Worm (Caenorhabditis elegans) whole organism, L1 larva: ENCODE data around the gene Y48A6B.8.

Experiments used
- C16A3.4 ChIP-seq: fragments of 150-350 bp; optimal IDR thresholded peaks from 2 replicates; lab custom pipeline; 2014; ENCODE audit warnings: missing biosample characterization, missing genetic modification characterization
- C34B4.2 ChIP-seq: sonication (generic microtip); optimal IDR thresholded peaks from 2 replicates; lab custom pipeline; 2017; ENCODE audit warnings: mild to moderate bottlenecking, missing genetic modification characterization, missing compliant biosample characterization
- F16B12.6 ChIP-seq: fragments of 150-350 bp; optimal IDR thresholded peaks from 2 replicates; lab custom pipeline; 2014; ENCODE audit warnings: missing biosample characterization, missing genetic modification characterization
- Y116A8C.19 ChIP-seq: sonication (generic microtip); optimal IDR thresholded peaks from 2 replicates; lab custom pipeline; 2016; ENCODE audit warnings: missing compliant biosample characterization, missing genetic modification characterization, borderline replicate concordance
- aly-2 ChIP-seq: fragments of 150-350 bp; optimal IDR thresholded peaks from 2 replicates; lab custom pipeline; 2014; ENCODE audit warnings: missing biosample characterization, missing genetic modification characterization
- blmp-1 ChIP-seq: fragments of 150-350 bp; optimal IDR thresholded peaks from 2 replicates; lab custom pipeline; 2014; ENCODE audit warnings: missing biosample characterization, missing genetic modification characterization
- ceh-63 ChIP-seq: fragments of 200-800 bp; sonication (Bioruptor generic); optimal IDR thresholded peaks from 2 replicates; lab custom pipeline; 2018; ENCODE audit warnings: mild to moderate bottlenecking, missing genetic modification characterization, missing compliant biosample characterization
- ceh-88 ChIP-seq: fragments of 200-800 bp; sonication (Bioruptor generic); IDR thresholded peaks from 2 replicates; pipeline ENCODE4 v1.3.6; 2022; ENCODE audit warnings: missing genetic modification characterization, missing compliant biosample characterization
- ceh-90 ChIP-seq: sonication (generic microtip); optimal IDR thresholded peaks from 2 replicates; lab custom pipeline; 2016; ENCODE audit warnings: missing genetic modification characterization, missing compliant biosample characterization
- ces-1 ChIP-seq: fragments of 150-350 bp; optimal IDR thresholded peaks from 2 replicates; lab custom pipeline; 2014; ENCODE audit warnings: missing biosample characterization, missing genetic modification reagents, missing genetic modification characterization
- dpl-1 ChIP-seq, 3 experiments: fragments of 150-350 bp in 2 of 3; sonication (generic microtip) in 1 of 3; optimal IDR thresholded peaks; 2 replicates each; lab custom pipeline; 2014 to 2017; ENCODE audit warnings: missing biosample characterization in 3 of 3, missing genetic modification characterization in 3 of 3, missing genetic modification reagents in 3 of 3
- efl-1 ChIP-seq, 4 experiments: fragments of 150-350 bp; optimal IDR thresholded peaks in 3 of 4; peaks in 1 of 4; 1 replicate in 1 of 4; 2 replicates in 3 of 4; lab custom pipeline; 2014; ENCODE audit warnings: missing biosample characterization in 2 of 4, missing genetic modification characterization in 2 of 4, missing genetic modification reagents in 2 of 4
- efl-3 ChIP-seq: fragments of 200-800 bp; sonication (Bioruptor generic); optimal IDR thresholded peaks from 2 replicates; lab custom pipeline; 2018; ENCODE audit warnings: mild to moderate bottlenecking, missing genetic modification characterization, missing compliant biosample characterization
- egl-13 ChIP-seq: sonication (generic microtip); optimal IDR thresholded peaks from 2 replicates; lab custom pipeline; 2016; ENCODE audit warnings: missing genotype, missing genetic modification reagents, missing genetic modification characterization, missing compliant biosample characterization
- elt-2 ChIP-seq: sonication (generic microtip); optimal IDR thresholded peaks from 2 replicates; lab custom pipeline; 2016; ENCODE audit warnings: missing genetic modification characterization, mild to moderate bottlenecking, inconsistent platforms, missing compliant biosample characterization, missing genetic modification reagents
- ets-5 ChIP-seq: fragments of 200-800 bp; sonication (Bioruptor generic); IDR thresholded peaks from 2 replicates; pipeline ENCODE4 v1.3.6; 2022; ENCODE audit warnings: missing genetic modification characterization, missing compliant biosample characterization
- fkh-10 ChIP-seq: sonication (generic microtip); optimal IDR thresholded peaks from 2 replicates; lab custom pipeline; 2017; ENCODE audit warnings: missing biosample characterization, missing genetic modification reagents, missing genetic modification characterization
- fkh-8 ChIP-seq: sonication (generic microtip); optimal IDR thresholded peaks from 2 replicates; lab custom pipeline; 2016; ENCODE audit warnings: mild to moderate bottlenecking, missing genetic modification characterization, missing compliant biosample characterization
- fos-1 ChIP-seq: fragments of 150-350 bp; optimal IDR thresholded peaks from 2 replicates; lab custom pipeline; 2014; ENCODE audit warnings: missing biosample characterization, missing genetic modification characterization
- grh-1 ChIP-seq: fragments of 200-800 bp; sonication (Bioruptor generic); IDR thresholded peaks from 2 replicates; pipeline ENCODE4 v1.3.6; 2022; ENCODE audit warnings: missing genetic modification reagents, missing genetic modification characterization, missing compliant biosample characterization
- hlh-4 ChIP-seq: sonication (generic microtip); optimal IDR thresholded peaks from 2 replicates; lab custom pipeline; 2016; ENCODE audit warnings: mild to moderate bottlenecking, missing genetic modification characterization, missing compliant biosample characterization
- isw-1 ChIP-seq: fragments of 200-800 bp; sonication (Bioruptor generic); IDR thresholded peaks from 2 replicates; pipeline ENCODE4 v1.3.6; 2022; ENCODE audit warnings: missing genetic modification characterization, missing compliant biosample characterization
- lin-13 ChIP-seq: fragments of 150-350 bp; optimal IDR thresholded peaks from 2 replicates; lab custom pipeline; 2014; ENCODE audit warnings: missing biosample characterization, missing genetic modification reagents, missing genetic modification characterization
- lin-14 ChIP-seq: fragments of 200-800 bp; sonication (Bioruptor generic); optimal IDR thresholded peaks from 2 replicates; lab custom pipeline; 2018; ENCODE audit warnings: mild to moderate bottlenecking, missing genetic modification characterization, moderate library complexity, missing compliant biosample characterization
- lin-15B ChIP-seq: fragments of 150-350 bp; sonication (generic microtip); optimal IDR thresholded peaks from 3 replicates; lab custom pipeline; 2014; ENCODE audit warnings: missing biosample characterization, missing genetic modification characterization
- lir-3 ChIP-seq: sonication (generic microtip); optimal IDR thresholded peaks from 2 replicates; lab custom pipeline; 2016; ENCODE audit warnings: mild to moderate bottlenecking, missing genetic modification characterization, moderate library complexity, missing compliant biosample characterization; ENCODE audit not compliant: poor library complexity
- lsy-2 ChIP-seq, 2 experiments: fragments of 150-350 bp; optimal IDR thresholded peaks; 2 replicates each; lab custom pipeline; 2014; ENCODE audit warnings: missing biosample characterization in 2 of 2, missing genetic modification characterization in 2 of 2
- mab-9 ChIP-seq: fragments of 200-800 bp; sonication (Bioruptor generic); IDR thresholded peaks from 2 replicates; pipeline ENCODE4 v1.3.6; 2022; ENCODE audit warnings: missing genetic modification reagents, missing genetic modification characterization, missing compliant biosample characterization
- mef-2 ChIP-seq: fragments of 150-350 bp; optimal IDR thresholded peaks from 2 replicates; lab custom pipeline; 2014; ENCODE audit warnings: missing biosample characterization, missing genetic modification characterization
- nhr-11 ChIP-seq: fragments of 150-350 bp; optimal IDR thresholded peaks from 2 replicates; lab custom pipeline; 2014; ENCODE audit warnings: missing biosample characterization, missing genetic modification characterization
- nhr-20 ChIP-seq: sonication (generic microtip); optimal IDR thresholded peaks from 2 replicates; lab custom pipeline; 2016; ENCODE audit warnings: mild to moderate bottlenecking, missing genetic modification characterization, missing compliant biosample characterization
- nhr-237 ChIP-seq: fragments of 150-350 bp; optimal IDR thresholded peaks from 2 replicates; lab custom pipeline; 2014; ENCODE audit warnings: missing biosample characterization, missing genetic modification characterization
- nhr-28 ChIP-seq: fragments of 150-350 bp; optimal IDR thresholded peaks from 2 replicates; lab custom pipeline; 2014; ENCODE audit warnings: missing biosample characterization, missing genetic modification characterization
- nhr-47 ChIP-seq: sonication (generic microtip); optimal IDR thresholded peaks from 2 replicates; lab custom pipeline; 2016; ENCODE audit warnings: mild to moderate bottlenecking, missing genetic modification characterization, moderate library complexity, missing compliant biosample characterization
- nhr-77 ChIP-seq: fragments of 150-350 bp; optimal IDR thresholded peaks from 2 replicates; lab custom pipeline; 2014; ENCODE audit warnings: missing biosample characterization, missing genetic modification characterization
- nhr-84 ChIP-seq: sonication (generic microtip); optimal IDR thresholded peaks from 2 replicates; lab custom pipeline; 2017; ENCODE audit warnings: missing biosample characterization, missing genetic modification characterization
- nhr-85 ChIP-seq: sonication (generic microtip); peaks from one replicate; lab custom pipeline; 2016; ENCODE audit warnings: missing genetic modification characterization, inconsistent platforms, missing compliant biosample characterization
- nhr-90 ChIP-seq: sonication (generic microtip); optimal IDR thresholded peaks from 2 replicates; lab custom pipeline; 2016; ENCODE audit warnings: mild to moderate bottlenecking, missing genetic modification characterization, missing compliant biosample characterization; ENCODE audit not compliant: poor library complexity
- pag-3 ChIP-seq: sonication (generic microtip); optimal IDR thresholded peaks from 2 replicates; lab custom pipeline; 2017; ENCODE audit warnings: missing genetic modification characterization, mild to moderate bottlenecking, missing compliant biosample characterization, antibody characterized with exemption, borderline replicate concordance; ENCODE audit not compliant: insufficient read depth
- pqm-1 ChIP-seq: sonication (generic microtip); optimal IDR thresholded peaks from 3 replicates; lab custom pipeline; 2017; ENCODE audit warnings: missing biosample characterization, missing genetic modification characterization
- skn-1 ChIP-seq: fragments of 150-350 bp; optimal IDR thresholded peaks from 2 replicates; lab custom pipeline; 2014; ENCODE audit warnings: missing biosample characterization, missing genetic modification characterization
- sptf-1 ChIP-seq: fragments of 150-350 bp; optimal IDR thresholded peaks from 2 replicates; lab custom pipeline; 2014; ENCODE audit warnings: missing biosample characterization, missing genetic modification characterization
- tbx-2 ChIP-seq: sonication (generic microtip); optimal IDR thresholded peaks from 2 replicates; lab custom pipeline; 2016; ENCODE audit warnings: missing genetic modification characterization, missing compliant biosample characterization
- unc-130 ChIP-seq: fragments of 150-350 bp; optimal IDR thresholded peaks from 2 replicates; lab custom pipeline; 2017; ENCODE audit warnings: missing biosample characterization, missing genetic modification characterization, inconsistent platforms
- unc-62 ChIP-seq: fragments of 150-350 bp; optimal IDR thresholded peaks from 2 replicates; lab custom pipeline; 2014; ENCODE audit warnings: missing biosample characterization, missing genetic modification reagents, missing genetic modification characterization
- unc-86 ChIP-seq: sonication (generic microtip); optimal IDR thresholded peaks from 2 replicates; lab custom pipeline; 2016; ENCODE audit warnings: missing genetic modification characterization, missing compliant biosample characterization
- xbp-1 ChIP-seq: sonication (generic microtip); optimal IDR thresholded peaks from 2 replicates; lab custom pipeline; 2016; ENCODE audit warnings: missing genetic modification characterization, missing compliant biosample characterization
- zag-1 ChIP-seq: fragments of 150-350 bp; optimal IDR thresholded peaks from 2 replicates; lab custom pipeline; 2014; ENCODE audit warnings: missing biosample characterization, missing genetic modification characterization
- zip-4 ChIP-seq: fragments of 200-800 bp; sonication (Bioruptor generic); optimal IDR thresholded peaks from 2 replicates; lab custom pipeline; 2018; ENCODE audit warnings: mild to moderate bottlenecking, missing genetic modification characterization, moderate library complexity, missing compliant biosample characterization
- ztf-11 ChIP-seq, 2 experiments: sonication (generic microtip); optimal IDR thresholded peaks; 2 replicates each; lab custom pipeline; 2016 to 2017; ENCODE audit warnings: missing genetic modification characterization in 2 of 2, missing biosample characterization in 1 of 2, missing compliant biosample characterization in 1 of 2
- ztf-4 ChIP-seq: fragments of 150-350 bp; optimal IDR thresholded peaks from 2 replicates; lab custom pipeline; 2014; ENCODE audit warnings: missing biosample characterization, missing genetic modification characterization

The Y48A6B.8 gene

ce11 chrIII:11007552-11008272, 21.5 kb downstream of the Y48A6B.8 start, which contains the start of the genes fipr-17 and Y48A6B.3 (continued):
- TF ChIP-seq pag-3 (no peak), isw-1 (peak; percentile 83), aly-2 (peak; percentile 47), nhr-90 (tag; lab: Kevin White, UChicago) (peak; percentile 78), C34B4.2 (tag; lab: Kevin White, UChicago) (no peak), xbp-1 (tag; lab: Kevin White, UChicago) (peak; percentile 81), efl-1 (optimal IDR thresholded peaks at IDR 0.05; lab: Kevin White, UChicago) (peak; percentile 99 to 100), efl-1 (GFP tag; optimal IDR thresholded peaks at IDR 0.05 in 1 of 2; lab: Kevin White, UChicago) (peak; percentile 100), F16B12.6 (peak; percentile 75), lin-13 (peak; percentile 86), zip-4 (peak; percentile 59), fos-1 (tag; lab: Kevin White, UChicago) (peak; percentile 75), nhr-77 (peak; percentile 78), ets-5 (GFP tag; lab: Robert Waterston, UW) (no peak), ceh-90 (tag; lab: Kevin White, UChicago) (peak; percentile 52), Y116A8C.19 (no peak), sptf-1 (no peak), C16A3.4 (tag; lab: Kevin White, UChicago) (peak; percentile 93), nhr-11 (tag; lab: Kevin White, UChicago) (no peak), mef-2 (peak; percentile 50), nhr-20 (peak; percentile 83), lin-14 (GFP tag; lab: Kevin White, UChicago) (peak; percentile 87), nhr-28 (tag; lab: Kevin White, UChicago) (no peak), unc-62 (GFP tag; lab: Kevin White, UChicago) (no peak), mab-9 (no peak), lin-15B (tag; lab: Kevin White, UChicago) (peak; percentile 95), efl-3 (no peak), ztf-11 (tag; optimal IDR thresholded peaks at IDR 0.05; lab: Kevin White, UChicago) (peak in 1 of 2 experiments; percentile 56), grh-1 (GFP tag; lab: Robert Waterston, UW) (peak; percentile 68), ceh-63 (no peak), fkh-10 (GFP tag; lab: Kevin White, UChicago) (no peak), egl-13 (tag; lab: Kevin White, UChicago) (peak; percentile 65), hlh-4 (tag; lab: Kevin White, UChicago) (no peak), lsy-2 (tag; optimal IDR thresholded peaks at IDR 0.05; lab: Kevin White, UChicago) (peak; percentile 89 to 95), unc-130 (tag; lab: Kevin White, UChicago) (peak; percentile 90), zag-1 (no peak), nhr-47 (tag; lab: Kevin White, UChicago) (peak; percentile 89), nhr-237 (tag; lab: Kevin White, UChicago) (peak; percentile 54), skn-1 (tag; lab: Kevin White, UChicago) (peak; percentile 85), pqm-1 (tag; lab: Kevin White, UChicago) (no peak), nhr-84 (tag; lab: Kevin White, UChicago) (no peak), nhr-85 (tag; lab: Kevin White, UChicago) (peak; percentile 87), lir-3 (tag; lab: Kevin White, UChicago) (peak; percentile 76), elt-2 (tag; lab: Kevin White, UChicago) (peak; percentile 29), blmp-1 (tag; lab: Kevin White, UChicago) (peak; percentile 94), tbx-2 (peak; percentile 87), ztf-4 (tag; lab: Kevin White, UChicago) (peak; percentile 2), fkh-8 (tag; lab: Kevin White, UChicago) (peak; percentile 83), unc-86 (tag; lab: Kevin White, UChicago) (peak; percentile 80), ceh-88 (GFP tag; lab: Robert Waterston, UW) (peak; percentile 40; the same call in 1 of the 2 replicates), ces-1 (no peak), dpl-1 (GFP tag; optimal IDR thresholded peaks at IDR 0.05; lab: Kevin White, UChicago) (peak; percentile 99)
